Worm (Caenorhabditis elegans): ENCODE results near the gene rsef-1.

rsef-1 gene

DNA sequence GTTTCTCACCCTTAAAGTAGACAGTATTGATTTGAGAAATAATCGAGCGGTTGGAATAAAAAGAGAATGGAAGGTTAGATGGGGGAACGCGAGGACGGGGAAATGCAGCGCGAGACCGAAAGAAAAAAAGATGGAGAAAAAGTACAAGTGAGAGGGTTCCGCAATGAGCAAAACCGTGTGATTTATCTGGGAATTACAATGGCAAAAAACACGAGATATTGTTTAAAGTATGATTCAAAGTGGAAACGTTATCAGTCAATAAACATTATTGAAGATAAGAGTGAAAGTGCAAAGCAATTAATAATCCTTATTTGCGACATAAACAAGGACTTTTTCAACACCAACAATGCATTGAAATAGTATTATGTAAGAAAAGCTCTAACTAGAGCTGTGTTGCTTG lies 43.0 kb upstream of the rsef-1 start, which contains the start of gene ztf-13 (continued):
- TF ChIP-seq sem-4 (tag; optimal IDR thresholded peaks at IDR 0.05) (no peak), nhr-129 (tag; optimal IDR thresholded peaks at IDR 0.05) (peak; percentile 18), blmp-1 (tag; optimal IDR thresholded peaks at IDR 0.05; ENCODE audit: insufficient read depth) (peak; percentile 44), lin-13 (GFP tag; optimal IDR thresholded peaks at IDR 0.05) (no peak), nhr-10 (tag; optimal IDR thresholded peaks at IDR 0.05) (no peak), aly-2 (tag; optimal IDR thresholded peaks at IDR 0.05) (no peak), nhr-11 (tag; optimal IDR thresholded peaks at IDR 0.05) (no peak), ztf-1 (GFP tag; conservative IDR thresholded peaks at IDR 0.05) (no peak), unc-39 (tag; optimal IDR thresholded peaks at IDR 0.05) (no peak), elt-3 (tag; optimal IDR thresholded peaks at IDR 0.05) (no peak)

DNA sequence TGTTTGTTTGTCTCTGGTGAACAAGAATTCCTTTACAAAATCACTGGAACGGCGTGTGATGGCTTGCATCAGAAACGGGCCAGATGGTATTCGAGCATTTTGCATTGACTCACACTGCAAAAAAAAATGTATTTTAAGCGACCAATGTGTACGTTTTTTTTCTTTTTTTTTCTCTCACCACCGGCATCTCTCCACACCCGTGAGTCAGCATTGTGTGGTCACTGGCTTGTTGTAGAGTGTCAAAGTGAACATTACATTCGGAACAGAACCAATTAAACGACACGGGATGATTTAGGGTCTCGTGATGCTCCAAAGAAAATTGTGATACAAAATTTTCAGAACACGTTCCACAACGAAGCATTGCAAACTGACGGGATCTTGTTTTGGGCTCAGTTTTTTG lies 42.4 kb upstream of the rsef-1 start:
- TF ChIP-seq egl-27 (tag; optimal IDR thresholded peaks at IDR 0.05) (no peak), skn-1 (tag; optimal IDR thresholded peaks at IDR 0.05) (no peak), fos-1 (tag; optimal IDR thresholded peaks at IDR 0.05) (peak; percentile 48), gmeb-1 (tag; optimal IDR thresholded peaks at IDR 0.05) (no peak), elt-3 (tag; optimal IDR thresholded peaks at IDR 0.05) (no peak), dmd-4 (tag; optimal IDR thresholded peaks at IDR 0.05) (no peak), nhr-129 (tag; optimal IDR thresholded peaks at IDR 0.05) (peak; percentile 16), ZK546.5 (tag; optimal IDR thresholded peaks at IDR 0.05) (no peak), ztf-11 (tag; optimal IDR thresholded peaks at IDR 0.05) (no peak), Y55F3AM.14 (GFP tag; optimal IDR thresholded peaks at IDR 0.05) (no peak), ztf-1 (GFP tag; conservative IDR thresholded peaks at IDR 0.05) (no peak), nhr-77 (tag; optimal IDR thresholded peaks at IDR 0.05) (no peak), mdl-1 (tag; optimal IDR thresholded peaks at IDR 0.05) (no peak), lin-11 (tag; optimal IDR thresholded peaks at IDR 0.05) (no peak), nhr-23 (tag; optimal IDR thresholded peaks at IDR 0.05) (no peak), aly-2 (tag; optimal IDR thresholded peaks at IDR 0.05) (no peak), unc-39 (tag; optimal IDR thresholded peaks at IDR 0.05) (no peak), nhr-21 (tag; optimal IDR thresholded peaks at IDR 0.05) (no peak), nhr-10 (tag; optimal IDR thresholded peaks at IDR 0.05) (no peak), peb-1 (tag; optimal IDR thresholded peaks at IDR 0.05) (no peak), unc-62 (GFP tag; optimal IDR thresholded peaks at IDR 0.05) (no peak), sem-4 (tag; optimal IDR thresholded peaks at IDR 0.05) (no peak), sma-3 (GFP tag; optimal IDR thresholded peaks at IDR 0.05) (no peak), C34F6.9 (tag; optimal IDR thresholded peaks at IDR 0.05) (peak; percentile 22), lsy-2 (tag; optimal IDR thresholded peaks at IDR 0.05) (no peak)

- TF ChIP-seq alr-1 (tag; optimal IDR thresholded peaks at IDR 0.05) (no peak), ZK546.5 (tag; optimal IDR thresholded peaks at IDR 0.05) (no peak), aly-2 (tag; optimal IDR thresholded peaks at IDR 0.05) (no peak), gmeb-1 (tag; optimal IDR thresholded peaks at IDR 0.05) (peak; percentile 84), ceh-82 (tag; optimal IDR thresholded peaks at IDR 0.05) (no peak), R02D3.7 (tag; optimal IDR thresholded peaks at IDR 0.05) (peak; percentile 39), ceh-16 (tag; optimal IDR thresholded peaks at IDR 0.05) (peak; percentile 79), C34F6.9 (tag; optimal IDR thresholded peaks at IDR 0.05) (peak; percentile 97), lin-13 (GFP tag; optimal IDR thresholded peaks at IDR 0.05) (peak; percentile 87), nhr-11 (tag; optimal IDR thresholded peaks at IDR 0.05) (no peak), lin-11 (tag; optimal IDR thresholded peaks at IDR 0.05) (peak; percentile 57), fos-1 (tag; optimal IDR thresholded peaks at IDR 0.05) (peak; percentile 88), egl-27 (tag; optimal IDR thresholded peaks at IDR 0.05) (peak; percentile 82), nhr-23 (tag; optimal IDR thresholded peaks at IDR 0.05) (no peak), crh-2 (tag; optimal IDR thresholded peaks at IDR 0.05) (peak; percentile 90), sma-3 (GFP tag; optimal IDR thresholded peaks at IDR 0.05) (peak; percentile 85), blmp-1 (tag; optimal IDR thresholded peaks at IDR 0.05; ENCODE audit: insufficient read depth) (peak; percentile 37), mab-5 (tag; optimal IDR thresholded peaks at IDR 0.05) (peak; percentile 83), zag-1 (tag; optimal IDR thresholded peaks at IDR 0.05) (peak; percentile 23), nhr-129 (tag; optimal IDR thresholded peaks at IDR 0.05) (peak; percentile 85), ztf-11 (tag; optimal IDR thresholded peaks at IDR 0.05) (no peak), ztf-1 (GFP tag; conservative IDR thresholded peaks at IDR 0.05) (no peak), elt-3 (tag; optimal IDR thresholded peaks at IDR 0.05) (no peak), nhr-77 (tag; optimal IDR thresholded peaks at IDR 0.05) (peak; percentile 22), unc-55 (GFP tag; optimal IDR thresholded peaks at IDR 0.05) (peak; percentile 94), snpc-4 (tag; optimal IDR thresholded peaks at IDR 0.05) (peak; percentile 59), unc-39 (tag; optimal IDR thresholded peaks at IDR 0.05) (no peak), Y55F3AM.14 (GFP tag; optimal IDR thresholded peaks at IDR 0.05) (no peak), lin-39 (tag; optimal IDR thresholded peaks at IDR 0.05) (no peak), nhr-21 (tag; optimal IDR thresholded peaks at IDR 0.05) (peak; percentile 79), sem-4 (tag; optimal IDR thresholded peaks at IDR 0.05) (peak; percentile 81), mdl-1 (tag; optimal IDR thresholded peaks at IDR 0.05) (peak in 1 of 2 experiments; percentile 38), F13H6.1 (tag; optimal IDR thresholded peaks at IDR 0.05) (peak; percentile 90), dmd-4 (tag; optimal IDR thresholded peaks at IDR 0.05) (no peak), nhr-10 (tag; optimal IDR thresholded peaks at IDR 0.05) (peak; percentile 22), unc-62 (GFP tag; optimal IDR thresholded peaks at IDR 0.05) (no peak), nhr-237 (tag; optimal IDR thresholded peaks at IDR 0.05) (peak; percentile 13), lsy-2 (tag; optimal IDR thresholded peaks at IDR 0.05) (peak; percentile 80 to 92), nhr-12 (tag; optimal IDR thresholded peaks at IDR 0.05) (peak; percentile 56), ama-1 (optimal IDR thresholded peaks at IDR 0.05) (peak; percentile 43), sma-9 (GFP tag; optimal IDR thresholded peaks at IDR 0.05) (peak; percentile 91), sma-9 (tag; optimal IDR thresholded peaks at IDR 0.05) (no peak), nhr-25 (tag; optimal IDR thresholded peaks at IDR 0.05) (peak; percentile 88), elt-1 (tag; optimal IDR thresholded peaks at IDR 0.05) (no peak)
Measured at ce11 chrX:3099832-3100231, 40.6 kb upstream of the rsef-1 start, which contains the start of gene sec-3. sec-3 (minus strand) TSS chrX:3099852.
